Fruit fly (Drosophila melanogaster) whole organism, embryonic: Measurements from ENCODE around the gene CG31161.
A peak's percentile ranks its signal among the peaks of the same experiment; 100 is the strongest.

ENCODE experiments used
- CG10267 ChIP-seq: fragments of 200-800 bp; sonication (Bioruptor generic); optimal IDR thresholded peaks from 2 replicates; lab custom pipeline; 2018; ENCODE audit warnings: missing biosample characterization, mild to moderate bottlenecking, missing genetic modification characterization, moderate library complexity
- CG10979 ChIP-seq: fragments of 200-800 bp; sonication (Bioruptor generic); optimal IDR thresholded peaks from 2 replicates; lab custom pipeline; 2018; ENCODE audit warnings: missing biosample characterization, mild to moderate bottlenecking, missing genetic modification characterization, moderate library complexity
- CG11504 ChIP-seq: fragments of 200-800 bp; sonication (Bioruptor generic); optimal IDR thresholded peaks from 3 replicates; lab custom pipeline; 2019; ENCODE audit warnings: missing biosample characterization, mild to moderate bottlenecking, missing genetic modification characterization, moderate library complexity
- CG12236 ChIP-seq: fragments of 200-800 bp; sonication (Bioruptor generic); optimal IDR thresholded peaks from 2 replicates; lab custom pipeline; 2016; ENCODE audit warnings: missing biosample characterization, missing genetic modification characterization
- CG12391 ChIP-seq: fragments of 200-800 bp; sonication (Bioruptor generic); optimal IDR thresholded peaks from 3 replicates; lab custom pipeline; 2018; ENCODE audit warnings: missing biosample characterization, mild to moderate bottlenecking, missing genetic modification characterization, moderate library complexity
- CG14050 ChIP-seq: fragments of 200-800 bp; sonication (Bioruptor generic); IDR thresholded peaks from 3 replicates; pipeline ENCODE4 v1.3.6; 2022; ENCODE audit warnings: missing biosample characterization, missing genetic modification characterization
- CG17361 ChIP-seq: fragments of 200-800 bp; sonication (Bioruptor generic); IDR thresholded peaks from 3 replicates; pipeline ENCODE4 v1.3.6; 2022; ENCODE audit warnings: missing biosample characterization, missing genetic modification characterization
- CG17568 ChIP-seq: fragments of 200-800 bp; sonication (Bioruptor generic); optimal IDR thresholded peaks from 2 replicates; lab custom pipeline; 2018; ENCODE audit warnings: missing biosample characterization, mild to moderate bottlenecking, missing genetic modification characterization, moderate library complexity
- CG17612 ChIP-seq: fragments of 200-800 bp; sonication (Bioruptor generic); IDR thresholded peaks from 2 replicates; pipeline ENCODE4 v1.3.6; 2022; ENCODE audit warnings: missing biosample characterization, missing genetic modification characterization
- CG18262 ChIP-seq: fragments of 200-800 bp; optimal IDR thresholded peaks from 3 replicates; lab custom pipeline; 2019; ENCODE audit warnings: missing biosample characterization, mild to moderate bottlenecking, missing genetic modification characterization, moderate library complexity
- CG1832 ChIP-seq: fragments of 200-800 bp; sonication (Bioruptor generic); optimal IDR thresholded peaks from 2 replicates; lab custom pipeline; 2017; ENCODE audit warnings: missing biosample characterization, mild to moderate bottlenecking, missing genetic modification characterization, inconsistent platforms
- CG2678 ChIP-seq: fragments of 200-800 bp; sonication (Bioruptor generic); optimal IDR thresholded peaks from 3 replicates; lab custom pipeline; 2019; ENCODE audit warnings: missing biosample characterization, mild to moderate bottlenecking, missing genetic modification characterization, moderate library complexity
- CG2712 ChIP-seq: fragments of 200-800 bp; optimal IDR thresholded peaks from 3 replicates; lab custom pipeline; 2019; ENCODE audit warnings: missing biosample characterization, mild to moderate bottlenecking, missing genetic modification characterization, moderate library complexity
- CG31441 ChIP-seq: fragments of 200-800 bp; sonication (Bioruptor generic); IDR thresholded peaks from 2 replicates; pipeline ENCODE4 v1.3.6; 2022; ENCODE audit warnings: missing biosample characterization, missing genetic modification characterization
- CG34224 ChIP-seq: fragments of 200-800 bp; sonication (Bioruptor generic); IDR thresholded peaks from 3 replicates; pipeline ENCODE4 v1.3.6; 2022; ENCODE audit warnings: missing biosample characterization, missing genetic modification characterization; ENCODE audit not compliant: partially characterized antibody
- CG3838 ChIP-seq: fragments of 200-800 bp; sonication (Bioruptor generic); optimal IDR thresholded peaks from 3 replicates; lab custom pipeline; 2016; ENCODE audit warnings: missing biosample characterization, missing genetic modification characterization
- CG7357 ChIP-seq: fragments of 200-800 bp; sonication (Bioruptor generic); IDR thresholded peaks from 3 replicates; pipeline ENCODE4 v1.3.6; 2022; ENCODE audit warnings: missing biosample characterization, missing genetic modification characterization
- CG7372 ChIP-seq: fragments of 200-800 bp; sonication (Bioruptor generic); IDR thresholded peaks from 2 replicates; pipeline ENCODE4 v1.3.6; 2022; ENCODE audit warnings: missing biosample characterization, missing genetic modification characterization
- CG7786 ChIP-seq: fragments of 200-800 bp; sonication (Bioruptor generic); optimal IDR thresholded peaks from 2 replicates; lab custom pipeline; 2016; ENCODE audit warnings: missing biosample characterization, missing genetic modification characterization
- CG7839 ChIP-seq: fragments of 200-800 bp; sonication (Bioruptor generic); optimal IDR thresholded peaks from 3 replicates; lab custom pipeline; 2018; ENCODE audit warnings: missing biosample characterization, mild to moderate bottlenecking, missing genetic modification characterization, moderate library complexity
- CG7987 ChIP-seq: fragments of 200-800 bp; sonication (Bioruptor generic); optimal IDR thresholded peaks from 2 replicates; lab custom pipeline; 2018; ENCODE audit warnings: missing biosample characterization, mild to moderate bottlenecking, missing genetic modification characterization, moderate library complexity
- Deaf1 ChIP-seq: fragments of 200-800 bp; optimal IDR thresholded peaks from 3 replicates; lab custom pipeline; 2019; ENCODE audit warnings: missing biosample characterization, mild to moderate bottlenecking, missing genetic modification characterization, moderate library complexity
- E2f2 ChIP-seq: fragments of 200-800 bp; sonication (Bioruptor generic); IDR thresholded peaks from 2 replicates; pipeline ENCODE4 v1.3.6; 2022; ENCODE audit warnings: missing biosample characterization, missing genetic modification characterization
- Eip74EF ChIP-seq, 2 experiments: fragments of 200-800 bp in 1 of 2; fragments of >200 bp in 1 of 2; sonication (Bioruptor generic) in 1 of 2; optimal IDR thresholded peaks; 2 replicates each; lab custom pipeline; 2017 to 2019; ENCODE audit warnings: missing biosample characterization in 2 of 2, missing genetic modification characterization in 2 of 2, mild to moderate bottlenecking in 1 of 2, moderate library complexity in 1 of 2
- Ets97D ChIP-seq: fragments of 200-800 bp; sonication (Bioruptor generic); optimal IDR thresholded peaks from 3 replicates; lab custom pipeline; 2016; ENCODE audit warnings: missing biosample characterization, missing genetic modification characterization
- Fer1 ChIP-seq: fragments of 200-800 bp; sonication (Bioruptor generic); optimal IDR thresholded peaks from 2 replicates; lab custom pipeline; 2017; ENCODE audit warnings: missing biosample characterization, mild to moderate bottlenecking, missing genetic modification characterization
- Hr51 ChIP-seq, 2 experiments: fragments of 200-800 bp; sonication (Bioruptor generic); optimal IDR thresholded peaks; 2 replicates in 1 of 2; 3 replicates in 1 of 2; lab custom pipeline; 2016 to 2018; ENCODE audit warnings: missing biosample characterization in 2 of 2, missing genetic modification characterization in 2 of 2, mild to moderate bottlenecking in 1 of 2, moderate library complexity in 1 of 2
- Lhr ChIP-seq: fragments of 200-800 bp; sonication (Bioruptor generic); optimal IDR thresholded peaks from 3 replicates; lab custom pipeline; 2017; ENCODE audit warnings: mild to moderate bottlenecking, missing biosample characterization, missing genetic modification reagents, missing genetic modification characterization
- Meics ChIP-seq: fragments of 200-800 bp; sonication (Bioruptor generic); optimal IDR thresholded peaks from 2 replicates; lab custom pipeline; 2017; ENCODE audit warnings: missing biosample characterization, mild to moderate bottlenecking, missing genetic modification characterization
- NK7.1 ChIP-seq: fragments of 200-800 bp; sonication (Bioruptor generic); optimal IDR thresholded peaks from 3 replicates; lab custom pipeline; 2016; ENCODE audit warnings: missing biosample characterization, missing genetic modification characterization
- Ptx1 ChIP-seq: fragments of 200-800 bp; sonication (Bioruptor generic); IDR thresholded peaks from 2 replicates; pipeline ENCODE4 v1.3.6; 2022; ENCODE audit warnings: missing biosample characterization, missing genetic modification characterization
- Rfx ChIP-seq: fragments of 200-800 bp; sonication (Bioruptor generic); IDR thresholded peaks from 2 replicates; pipeline ENCODE4 v1.3.6; 2022; ENCODE audit warnings: missing biosample characterization, missing genetic modification characterization
- Six4 ChIP-seq: fragments of 200-800 bp; sonication (Bioruptor generic); optimal IDR thresholded peaks from 2 replicates; lab custom pipeline; 2016; ENCODE audit warnings: missing biosample characterization, missing genetic modification characterization
- Sox100B ChIP-seq: fragments of 200-800 bp; sonication (Bioruptor generic); optimal IDR thresholded peaks from 3 replicates; lab custom pipeline; 2018; ENCODE audit warnings: missing biosample characterization, mild to moderate bottlenecking, missing genetic modification characterization
- Sox102F ChIP-seq: fragments of 200-800 bp; sonication (Bioruptor generic); optimal IDR thresholded peaks from 2 replicates; lab custom pipeline; 2018; ENCODE audit warnings: missing biosample characterization, mild to moderate bottlenecking, missing genetic modification characterization, moderate library complexity
- az2 ChIP-seq: fragments of 200-800 bp; sonication (Bioruptor generic); optimal IDR thresholded peaks from 3 replicates; lab custom pipeline; 2016; ENCODE audit warnings: missing biosample characterization, missing genetic modification characterization
- cg ChIP-seq: fragments of 200-800 bp; sonication (Bioruptor generic); optimal IDR thresholded peaks from 3 replicates; lab custom pipeline; 2019; ENCODE audit warnings: missing biosample characterization, mild to moderate bottlenecking, missing genetic modification characterization, moderate library complexity
- eve ChIP-seq, 2 experiments: fragments of >200 bp; optimal IDR thresholded peaks; 2 replicates each; lab custom pipeline; 2017; ENCODE audit warnings: missing biosample characterization in 2 of 2, missing genetic modification characterization in 2 of 2
- fru ChIP-seq: fragments of >200 bp; optimal IDR thresholded peaks from 2 replicates; lab custom pipeline; 2017
- gcm2 ChIP-seq: fragments of 200-800 bp; sonication (Bioruptor generic); optimal IDR thresholded peaks from 2 replicates; lab custom pipeline; 2016; ENCODE audit warnings: missing biosample characterization, missing genetic modification characterization
- hbn ChIP-seq: fragments of 200-800 bp; sonication (Bioruptor generic); IDR thresholded peaks from 2 replicates; pipeline ENCODE4 v1.3.6; 2022; ENCODE audit warnings: missing biosample characterization, missing genetic modification characterization; ENCODE audit not compliant: partially characterized antibody
- hkb ChIP-seq, 2 experiments: fragments of 200-800 bp in 1 of 2; fragments of >200 bp in 1 of 2; sonication (Bioruptor generic) in 1 of 2; IDR thresholded peaks in 1 of 2; optimal IDR thresholded peaks in 1 of 2; 2 replicates each; pipeline versions ENCODE4 v1.3.6 to Lab custom; 2017 to 2022; ENCODE audit warnings: missing biosample characterization in 1 of 2, missing genetic modification characterization in 1 of 2
- knrl ChIP-seq: fragments of 200-800 bp; sonication (Bioruptor generic); IDR thresholded peaks from 3 replicates; pipeline ENCODE4 v1.3.6; 2022; ENCODE audit warnings: missing biosample characterization, missing genetic modification characterization; ENCODE audit not compliant: partially characterized antibody
- nmo ChIP-seq: fragments of 200-800 bp; sonication (Bioruptor generic); optimal IDR thresholded peaks from 2 replicates; lab custom pipeline; 2018; ENCODE audit warnings: missing biosample characterization, mild to moderate bottlenecking, missing genetic modification characterization, moderate library complexity
- pan ChIP-seq, 4 experiments: fragments of >200 bp in 3 of 4; fragments of 200-800 bp in 1 of 4; sonication (Bioruptor generic) in 1 of 4; optimal IDR thresholded peaks in 3 of 4; IDR thresholded peaks in 1 of 4; 2 replicates each; pipeline versions ENCODE4 v1.3.6 to Lab custom; 2017 to 2022; ENCODE audit warnings: missing biosample characterization in 2 of 4, missing genetic modification characterization in 2 of 4, mixed read lengths in 1 of 4
- scrt ChIP-seq: fragments of 200-800 bp; sonication (Bioruptor generic); optimal IDR thresholded peaks from 2 replicates; lab custom pipeline; 2018; ENCODE audit warnings: missing biosample characterization, mild to moderate bottlenecking, missing genetic modification characterization, moderate library complexity
- stc ChIP-seq: fragments of 200-800 bp; sonication (Bioruptor generic); IDR thresholded peaks from 2 replicates; pipeline ENCODE4 v1.3.6; 2022; ENCODE audit warnings: missing biosample characterization, missing genetic modification characterization
- tin ChIP-seq: fragments of 200-800 bp; sonication (Bioruptor generic); optimal IDR thresholded peaks from 3 replicates; lab custom pipeline; 2016; ENCODE audit warnings: missing biosample characterization, missing genetic modification characterization
- zf30C ChIP-seq: fragments of 200-800 bp; sonication (Bioruptor generic); optimal IDR thresholded peaks from 3 replicates; lab custom pipeline; 2018; ENCODE audit warnings: missing biosample characterization, mild to moderate bottlenecking, missing genetic modification characterization

Gene CG31161

DNA sequence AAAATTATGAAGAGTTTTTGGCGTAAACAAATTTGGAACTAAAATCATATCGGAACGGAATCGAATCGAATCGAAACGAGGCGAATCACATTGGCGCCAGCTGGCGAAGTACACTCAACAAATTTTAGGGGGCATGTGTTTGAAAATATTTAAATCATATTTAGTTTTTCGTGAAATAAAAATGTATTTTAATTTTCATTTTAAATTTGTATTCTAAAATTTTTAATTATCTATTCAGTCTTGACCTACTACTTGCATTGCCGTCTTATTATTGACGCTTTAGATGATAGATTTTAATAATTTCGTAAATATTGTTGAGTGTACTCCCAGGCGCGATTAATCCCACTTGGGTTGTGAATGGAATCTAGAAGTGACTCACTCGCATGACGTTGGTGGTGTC is 12.9 kb downstream of the CG31161 start (continued):
- TF ChIP-seq CG3838 (GFP tag; lab: Kevin White, UChicago) = no peak
- no peak for TF ChIP-seq CG14050 (GFP tag; lab: Robert Waterston, UW)
- peak in 1 of 2 experiments; percentile 51 for TF ChIP-seq Hr51 (GFP tag; optimal IDR thresholded peaks at IDR 0.05; lab: Kevin White, UChicago)
- TF ChIP-seq CG12391 (tag; lab: Kevin White, UChicago) = peak; percentile 19
- peak; percentile 13 for TF ChIP-seq CG10979
- no peak for TF ChIP-seq Ets97D
- peak; percentile 17 for TF ChIP-seq Sox102F (GFP tag; lab: Kevin White, UChicago)
- TF ChIP-seq CG7839 (tag; lab: Kevin White, UChicago) = peak; percentile 23
- TF ChIP-seq CG17361 (GFP tag; lab: Robert Waterston, UW) = 0 out of 3 replicates have a peak, but pooled peaks have one; percentile 25
- TF ChIP-seq CG31441 (GFP tag; lab: Robert Waterston, UW) = 0 out of 2 replicates have a peak, but pooled peaks have one; percentile 20
- TF ChIP-seq Meics (GFP tag; lab: Kevin White, UChicago) = peak; percentile 11
- no peak for TF ChIP-seq E2f2 (GFP tag; lab: Robert Waterston, UW)
- peak; percentile 48 for TF ChIP-seq CG11504 (tag; lab: Kevin White, UChicago)
- peak; percentile 18 for TF ChIP-seq Sox100B (GFP tag; lab: Kevin White, UChicago)
- no peak for TF ChIP-seq eve (GFP tag; optimal IDR thresholded peaks at IDR 0.05; lab: Kevin White, UChicago)
- peak; percentile 18 for TF ChIP-seq nmo
- TF ChIP-seq CG17568 (GFP tag; lab: Kevin White, UChicago) = no peak
- TF ChIP-seq CG7372 = no peak
- peak; percentile 1 for TF ChIP-seq CG10267 (tag; lab: Kevin White, UChicago)
- TF ChIP-seq CG18262 (tag; lab: Kevin White, UChicago) = peak; percentile 24
- peak; percentile 31 for TF ChIP-seq CG2678 (tag; lab: Kevin White, UChicago)

dm6 chr3R:22631156-22631555 is 14.8 kb downstream of the CG31161 start:
- TF ChIP-seq Eip74EF (GFP tag; optimal IDR thresholded peaks at IDR 0.05; lab: Kevin White, UChicago) (no peak), gcm2 (GFP tag; lab: Kevin White, UChicago) (no peak), hbn (GFP tag; lab: Robert Waterston, UW) (no peak), Ptx1 (GFP tag; lab: Robert Waterston, UW) (no peak), pan (optimal IDR thresholded peaks at IDR 0.05; lab: Kevin White, UChicago) (no peak), pan (GFP tag; optimal IDR thresholded peaks at IDR 0.05 in 1 of 2, IDR thresholded peaks at IDR 0.05 in 1 of 2) (peak in 1 of 2 experiments; percentile 24), az2 (GFP tag; lab: Kevin White, UChicago) (no peak), Six4 (GFP tag; lab: Kevin White, UChicago) (no peak), CG7987 (GFP tag; lab: Kevin White, UChicago) (peak; percentile 37), CG2712 (no peak), hkb (optimal IDR thresholded peaks at IDR 0.05; lab: Kevin White, UChicago) (no peak), hkb (GFP tag; IDR thresholded peaks at IDR 0.05; lab: Robert Waterston, UW) (no peak), NK7.1 (no peak), knrl (GFP tag; lab: Robert Waterston, UW) (no peak), Rfx (GFP tag; lab: Robert Waterston, UW) (no peak), CG12236 (no peak), CG17612 (GFP tag; lab: Robert Waterston, UW) (no peak), CG1832 (GFP tag; lab: Kevin White, UChicago) (no peak), cg (GFP tag; lab: Kevin White, UChicago) (no peak), stc (GFP tag; lab: Robert Waterston, UW) (no peak), Fer1 (GFP tag; lab: Kevin White, UChicago) (peak; percentile 18), Lhr (GFP tag; lab: Kevin White, UChicago) (no peak), tin (GFP tag; lab: Kevin White, UChicago) (no peak), zf30C (GFP tag; lab: Kevin White, UChicago) (no peak), CG7786 (GFP tag; lab: Kevin White, UChicago) (no peak), Deaf1 (tag; lab: Kevin White, UChicago) (no peak), CG7357 (GFP tag; lab: Robert Waterston, UW) (no peak), fru (lab: Kevin White, UChicago) (no peak), CG34224 (no peak), scrt (GFP tag; lab: Kevin White, UChicago) (peak; percentile 7)
